6 worm cellular contexts compared by ENCODE assay signal in genomic region chrV:20416790-20417189, ce11.
TF ChIP-seq lines count a peak whose summit lies in the region.

No protein-coding gene starts in this region.

TF ChIP-seq in whole organism, L1 larva, 84 proteins besides CTCF, POLR2A, EP300 and RAD21:
- TF ChIP-seq mdl-1 (tag; optimal IDR thresholded peaks at IDR 0.05; lab: Kevin White, UChicago) (peak in 1 of 2 experiments; percentile 27), ets-5 (GFP tag; IDR thresholded peaks at IDR 0.05; lab: Robert Waterston, UW) (no peak), nhr-71 (tag; optimal IDR thresholded peaks at IDR 0.05; lab: Kevin White, UChicago) (peak; percentile 26), nhr-11 (tag; optimal IDR thresholded peaks at IDR 0.05; lab: Kevin White, UChicago) (no peak), ceh-90 (tag; optimal IDR thresholded peaks at IDR 0.05; lab: Kevin White, UChicago) (peak; percentile 1), lin-14 (GFP tag; optimal IDR thresholded peaks at IDR 0.05; lab: Kevin White, UChicago) (peak; percentile 15), ceh-88 (GFP tag; IDR thresholded peaks at IDR 0.05; lab: Robert Waterston, UW) (no peak), elt-2 (tag; optimal IDR thresholded peaks at IDR 0.05; lab: Kevin White, UChicago) (peak; percentile 50), efl-1 (optimal IDR thresholded peaks at IDR 0.05; lab: Kevin White, UChicago) (no peak), efl-1 (GFP tag; optimal IDR thresholded peaks at IDR 0.05 in 1 of 2; lab: Kevin White, UChicago) (peak in 1 of 2 experiments; percentile 69)

TF ChIP-seq in whole organism, L2 larva, 48 proteins besides CTCF, POLR2A, EP300 and RAD21 (continues in another document):
- TF ChIP-seq lsy-2 (tag; optimal IDR thresholded peaks at IDR 0.05; lab: Kevin White, UChicago) (peak in 1 of 2 experiments; percentile 11), mbf-1 (tag; optimal IDR thresholded peaks at IDR 0.05; lab: Kevin White, UChicago) (no peak), nhr-129 (tag; optimal IDR thresholded peaks at IDR 0.05; lab: Kevin White, UChicago) (no peak), crh-2 (tag; optimal IDR thresholded peaks at IDR 0.05; lab: Kevin White, UChicago) (peak; percentile 62), elt-1 (tag; optimal IDR thresholded peaks at IDR 0.05; lab: Kevin White, UChicago) (no peak), dmd-4 (tag; optimal IDR thresholded peaks at IDR 0.05; lab: Kevin White, UChicago) (no peak), ztf-1 (GFP tag; conservative IDR thresholded peaks at IDR 0.05; lab: Robert Waterston, UW) (no peak), snpc-4 (tag; optimal IDR thresholded peaks at IDR 0.05; lab: Kevin White, UChicago) (no peak), unc-62 (GFP tag; optimal IDR thresholded peaks at IDR 0.05; lab: Kevin White, UChicago) (no peak), ZK546.5 (tag; optimal IDR thresholded peaks at IDR 0.05; lab: Kevin White, UChicago) (no peak), nhr-11 (tag; optimal IDR thresholded peaks at IDR 0.05; lab: Kevin White, UChicago) (no peak), nhr-10 (tag; optimal IDR thresholded peaks at IDR 0.05; lab: Kevin White, UChicago) (no peak), nhr-23 (tag; optimal IDR thresholded peaks at IDR 0.05; lab: Kevin White, UChicago) (no peak), ceh-16 (tag; optimal IDR thresholded peaks at IDR 0.05; lab: Kevin White, UChicago) (no peak), ztf-4 (tag; optimal IDR thresholded peaks at IDR 0.05; lab: Kevin White, UChicago) (no peak), elt-3 (tag; optimal IDR thresholded peaks at IDR 0.05; lab: Kevin White, UChicago) (no peak), F13H6.1 (tag; optimal IDR thresholded peaks at IDR 0.05; lab: Kevin White, UChicago) (no peak), R02D3.7 (tag; optimal IDR thresholded peaks at IDR 0.05; lab: Kevin White, UChicago) (no peak)

TF ChIP-seq in whole organism, L3 larva, 47 proteins besides CTCF, POLR2A, EP300 and RAD21:
- no peak for TF ChIP-seq nhr-67 (tag; optimal IDR thresholded peaks at IDR 0.05; lab: Kevin White, UChicago)
- TF ChIP-seq nhr-28 (tag; optimal IDR thresholded peaks at IDR 0.05; lab: Kevin White, UChicago): no peak
- no peak for TF ChIP-seq ama-1 (optimal IDR thresholded peaks at IDR 0.05; lab: Kevin White, UChicago)
- no peak for TF ChIP-seq egl-27 (tag; optimal IDR thresholded peaks at IDR 0.05; lab: Kevin White, UChicago)
- TF ChIP-seq elt-2 (tag; optimal IDR thresholded peaks at IDR 0.05; lab: Kevin White, UChicago): peak; percentile 63
- peak; percentile 36 for TF ChIP-seq pha-4 (tag; optimal IDR thresholded peaks at IDR 0.05; lab: Kevin White, UChicago)
- peak; percentile 25 for TF ChIP-seq jun-1 (tag; optimal IDR thresholded peaks at IDR 0.05; lab: Kevin White, UChicago)
- no peak for TF ChIP-seq fkh-10 (GFP tag; optimal IDR thresholded peaks at IDR 0.05; lab: Kevin White, UChicago)
- no peak for TF ChIP-seq ztf-4 (tag; optimal IDR thresholded peaks at IDR 0.05; lab: Kevin White, UChicago)
- TF ChIP-seq nhr-43 (tag; optimal IDR thresholded peaks at IDR 0.05; lab: Kevin White, UChicago; ENCODE audit: poor library complexity, severe bottlenecking): no peak
- no peak for TF ChIP-seq nhr-237 (tag; optimal IDR thresholded peaks at IDR 0.05; lab: Kevin White, UChicago)
- no peak for TF ChIP-seq mdl-1 (tag; optimal IDR thresholded peaks at IDR 0.05; lab: Kevin White, UChicago)
- TF ChIP-seq lin-39 (tag; optimal IDR thresholded peaks at IDR 0.05; lab: Kevin White, UChicago): peak; percentile 28
- TF ChIP-seq nhr-12 (tag; optimal IDR thresholded peaks at IDR 0.05; lab: Kevin White, UChicago): no peak
- no peak for TF ChIP-seq lsy-12 (tag; optimal IDR thresholded peaks at IDR 0.05; lab: Kevin White, UChicago)

TF ChIP-seq in whole organism, L4 larva, 104 proteins besides CTCF, POLR2A, EP300 and RAD21:
- TF ChIP-seq dve-1 (tag; optimal IDR thresholded peaks at IDR 0.05; lab: Kevin White, UChicago; ENCODE audit: insufficient read depth): peak; percentile 49
- peak; percentile 21 for TF ChIP-seq nhr-28 (tag; optimal IDR thresholded peaks at IDR 0.05; lab: Kevin White, UChicago)
- TF ChIP-seq dmd-6 (GFP tag; IDR thresholded peaks at IDR 0.05; lab: Robert Waterston, UW): peak; percentile 24; the same call in 1 of the 2 replicates
- peak in 1 of 2 experiments; percentile 52 for TF ChIP-seq unc-62 (GFP tag; optimal IDR thresholded peaks at IDR 0.05 in 1 of 2; lab: Kevin White, UChicago)
- TF ChIP-seq unc-62 (tag; optimal IDR thresholded peaks at IDR 0.05; lab: Kevin White, UChicago): no peak
- TF ChIP-seq D1046.2 (GFP tag; IDR thresholded peaks at IDR 0.05; lab: Robert Waterston, UW): no peak
- TF ChIP-seq hlh-11 (tag; optimal IDR thresholded peaks at IDR 0.05; lab: Kevin White, UChicago): peak; percentile 63
- TF ChIP-seq php-3 (GFP tag; IDR thresholded peaks at IDR 0.05; lab: Robert Waterston, UW): peak; percentile 78
- TF ChIP-seq mdl-1 (tag; optimal IDR thresholded peaks at IDR 0.05; lab: Kevin White, UChicago): peak in 1 of 2 experiments; percentile 27
- TF ChIP-seq lin-1 (GFP tag; IDR thresholded peaks at IDR 0.05; lab: Robert Waterston, UW): no peak
- TF ChIP-seq daf-16 (GFP tag; optimal IDR thresholded peaks at IDR 0.05; lab: Kevin White, UChicago): no peak
- TF ChIP-seq daf-16 (tag; optimal IDR thresholded peaks at IDR 0.05; lab: Kevin White, UChicago): peak; percentile 84
- no peak for TF ChIP-seq set-16 (GFP tag; IDR thresholded peaks at IDR 0.05; lab: Robert Waterston, UW)
- TF ChIP-seq Y48G9A.11 (GFP tag; IDR thresholded peaks at IDR 0.05; lab: Robert Waterston, UW): no peak
- TF ChIP-seq hlh-30 (tag; optimal IDR thresholded peaks at IDR 0.05; lab: Kevin White, UChicago; ENCODE audit: insufficient read depth): peak; percentile 36

TF ChIP-seq in whole organism, late embryonic, 69 proteins besides CTCF, POLR2A, EP300 and RAD21:
- TF ChIP-seq Y22D7AL.16 (tag; optimal IDR thresholded peaks at IDR 0.05; lab: Kevin White, UChicago) (no peak), elt-2 (tag; optimal IDR thresholded peaks at IDR 0.05; lab: Kevin White, UChicago) (peak; percentile 5)

TF ChIP-seq in whole organism, young adult, 124 proteins besides CTCF, POLR2A, EP300 and RAD21:
- TF ChIP-seq ZK185.1 (tag; optimal IDR thresholded peaks at IDR 0.05; lab: Kevin White, UChicago; ENCODE audit: poor library complexity, severe bottlenecking) (no peak), Y79H2A.3 (GFP tag; conservative IDR thresholded peaks at IDR 0.05; lab: Robert Waterston, UW) (no peak), tlf-1 (GFP tag; optimal IDR thresholded peaks at IDR 0.05; lab: Kevin White, UChicago) (no peak), nhr-80 (tag; optimal IDR thresholded peaks at IDR 0.05; lab: Kevin White, UChicago) (peak; percentile 14), ekl-4 (GFP tag; IDR thresholded peaks at IDR 0.05; lab: Robert Waterston, UW) (no peak), dpff-1 (tag; optimal IDR thresholded peaks at IDR 0.05; lab: Kevin White, UChicago) (no peak), cebp-1 (GFP tag; IDR thresholded peaks at IDR 0.05; lab: Robert Waterston, UW) (peak; percentile 19; the same call in 1 of the 2 replicates), cebp-1 (tag; optimal IDR thresholded peaks at IDR 0.05; lab: Kevin White, UChicago) (peak; percentile 60), efl-1 (GFP tag; optimal IDR thresholded peaks at IDR 0.05; lab: Kevin White, UChicago) (no peak)
TF ChIP-seq in whole organism, young adult: peak in this region for 2.
